Worm (Caenorhabditis elegans): ENCODE measurements around the gene ZK795.3.

The ZK795.3 gene

DNA sequence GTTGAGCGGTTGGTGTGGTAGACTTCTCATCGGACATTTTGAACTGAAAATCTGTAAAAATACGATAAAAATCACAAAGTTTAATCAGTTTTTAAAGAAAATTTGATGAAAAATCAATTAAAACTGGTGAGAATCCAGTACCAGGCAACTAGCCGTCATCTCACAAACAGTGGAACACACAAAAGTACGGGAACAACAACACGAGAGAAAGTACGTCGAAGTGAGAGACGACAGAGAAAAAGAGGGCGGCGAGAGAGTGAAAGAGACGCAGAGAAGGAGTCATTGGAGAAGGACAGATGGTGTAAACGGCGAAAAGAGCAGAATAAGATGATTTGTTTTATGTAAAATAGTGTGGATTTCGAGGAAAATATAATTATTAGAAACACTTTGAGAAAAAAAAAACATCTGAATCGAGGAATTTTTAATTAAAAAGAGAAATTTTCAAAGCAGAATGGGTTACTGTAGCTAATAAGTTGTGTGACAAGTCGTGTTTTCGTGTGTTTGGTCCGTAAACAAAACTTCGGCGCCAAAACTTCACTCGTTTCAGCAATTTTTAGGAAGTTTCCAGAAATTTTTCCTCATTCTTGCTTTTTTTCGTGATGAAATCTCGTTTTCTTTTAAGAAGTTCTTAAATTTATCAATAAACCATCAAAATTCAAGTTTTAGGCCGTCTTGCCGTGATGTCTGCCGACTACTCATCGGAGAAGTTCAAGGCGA lies 8.2 kb downstream of the ZK795.3 start, which contains the start of the genes hsb-1 and let-99:
hsb-1 (minus strand) TSS at position 51 of the 717 bp plus-strand sequence.
let-99 (plus strand) TSS at position 667 of the 717 bp plus-strand sequence.
- TF ChIP-seq ceh-90 (tag; optimal IDR thresholded peaks at IDR 0.05) (no peak), fkh-4 (tag; optimal IDR thresholded peaks at IDR 0.05; ENCODE audit: borderline replicate concordance) (no peak), zag-1 (tag; optimal IDR thresholded peaks at IDR 0.05) (no peak), ets-5 (GFP tag; IDR thresholded peaks at IDR 0.05) (no peak), ztf-4 (tag; optimal IDR thresholded peaks at IDR 0.05) (no peak), C16A3.4 (tag; optimal IDR thresholded peaks at IDR 0.05) (no peak), efl-1 (optimal IDR thresholded peaks at IDR 0.05) (peak; percentile 69 to 84), efl-1 (GFP tag; optimal IDR thresholded peaks at IDR 0.05 in 1 of 2) (peak; percentile 40 to 83), alr-1 (tag; optimal IDR thresholded peaks at IDR 0.05; ENCODE audit: borderline replicate concordance) (no peak), tlp-1 (tag; optimal IDR thresholded peaks at IDR 0.05) (no peak), ceh-63 (GFP tag; optimal IDR thresholded peaks at IDR 0.05) (no peak), lin-35 (GFP tag; optimal IDR thresholded peaks at IDR 0.05) (peak; percentile 33 to 51), pax-3 (tag; optimal IDR thresholded peaks at IDR 0.05) (no peak), egl-27 (tag; optimal IDR thresholded peaks at IDR 0.05) (no peak), nhr-90 (tag; optimal IDR thresholded peaks at IDR 0.05; ENCODE audit: poor library complexity) (no peak), sox-4 (tag; optimal IDR thresholded peaks at IDR 0.05) (no peak), lin-39 (tag; optimal IDR thresholded peaks at IDR 0.05) (no peak), aha-1 (tag; optimal IDR thresholded peaks at IDR 0.05) (no peak), zip-4 (GFP tag; optimal IDR thresholded peaks at IDR 0.05) (no peak), grh-1 (GFP tag; IDR thresholded peaks at IDR 0.05) (no peak), ceh-82 (tag; optimal IDR thresholded peaks at IDR 0.05) (peak in 2 of 3 experiments; percentile 12 to 21), swsn-7 (tag; optimal IDR thresholded peaks at IDR 0.05) (peak; percentile 27), blmp-1 (tag; optimal IDR thresholded peaks at IDR 0.05) (peak; percentile 19), lir-3 (tag; optimal IDR thresholded peaks at IDR 0.05; ENCODE audit: poor library complexity) (no peak), ceh-8 (GFP tag; optimal IDR thresholded peaks at IDR 0.05) (no peak), sptf-1 (tag; optimal IDR thresholded peaks at IDR 0.05) (no peak), elt-2 (tag; optimal IDR thresholded peaks at IDR 0.05) (no peak), nhr-85 (tag) (no peak), hpl-2 (GFP tag; optimal IDR thresholded peaks at IDR 0.05) (no peak), hlh-17 (GFP tag; optimal IDR thresholded peaks at IDR 0.05; ENCODE audit: borderline replicate concordance) (no peak), sup-37 (GFP tag; optimal IDR thresholded peaks at IDR 0.05) (no peak), C34B4.2 (tag; optimal IDR thresholded peaks at IDR 0.05) (no peak), tbx-2 (tag; optimal IDR thresholded peaks at IDR 0.05) (no peak), egl-13 (tag; optimal IDR thresholded peaks at IDR 0.05) (no peak), efl-3 (GFP tag; optimal IDR thresholded peaks at IDR 0.05) (no peak), lin-14 (GFP tag; optimal IDR thresholded peaks at IDR 0.05) (peak; percentile 84), skn-1 (tag; optimal IDR thresholded peaks at IDR 0.05) (no peak), ama-1 (optimal IDR thresholded peaks at IDR 0.05) (no peak), pqm-1 (tag; optimal IDR thresholded peaks at IDR 0.05) (no peak), unc-30 (tag; optimal IDR thresholded peaks at IDR 0.05) (no peak), nhr-237 (tag; optimal IDR thresholded peaks at IDR 0.05) (no peak), F16B12.6 (tag; optimal IDR thresholded peaks at IDR 0.05) (no peak), nhr-11 (tag; optimal IDR thresholded peaks at IDR 0.05) (no peak), pag-3 (tag; optimal IDR thresholded peaks at IDR 0.05; ENCODE audit: borderline replicate concordance, insufficient read depth) (no peak), elt-3 (tag; optimal IDR thresholded peaks at IDR 0.05) (no peak), vab-15 (tag; optimal IDR thresholded peaks at IDR 0.05) (no peak), rnt-1 (tag; optimal IDR thresholded peaks at IDR 0.05) (peak; percentile 66), dpl-1 (GFP tag; optimal IDR thresholded peaks at IDR 0.05) (peak; percentile 1 to 52 (median 52))

Measured in whole organism, L1 larva.